Worm (Caenorhabditis elegans) whole organism, L1 larva: Measurements from ENCODE around the gene efl-3.
A peak's percentile ranks its signal among the peaks of the same experiment; 100 is the strongest.

Experiments
- C16A3.4 ChIP-seq: fragments of 150-350 bp; optimal IDR thresholded peaks from 2 replicates; lab custom pipeline; 2014; ENCODE audit warnings: missing biosample characterization, missing genetic modification characterization
- F16B12.6 ChIP-seq: fragments of 150-350 bp; optimal IDR thresholded peaks from 2 replicates; lab custom pipeline; 2014; ENCODE audit warnings: missing biosample characterization, missing genetic modification characterization
- aly-2 ChIP-seq: fragments of 150-350 bp; optimal IDR thresholded peaks from 2 replicates; lab custom pipeline; 2014; ENCODE audit warnings: missing biosample characterization, missing genetic modification characterization
- ama-1 ChIP-seq: fragments of 150-350 bp; optimal IDR thresholded peaks from 2 replicates; lab custom pipeline; 2014
- blmp-1 ChIP-seq: fragments of 150-350 bp; optimal IDR thresholded peaks from 2 replicates; lab custom pipeline; 2014; ENCODE audit warnings: missing biosample characterization, missing genetic modification characterization
- ceh-82 ChIP-seq, 3 experiments: fragments of 150-350 bp in 1 of 3; sonication (generic microtip) in 2 of 3; optimal IDR thresholded peaks; 2 replicates each; lab custom pipeline; 2014 to 2017; ENCODE audit warnings: missing biosample characterization in 3 of 3, missing genetic modification characterization in 3 of 3
- ceh-90 ChIP-seq: sonication (generic microtip); optimal IDR thresholded peaks from 2 replicates; lab custom pipeline; 2016; ENCODE audit warnings: missing genetic modification characterization, missing compliant biosample characterization
- ces-1 ChIP-seq: fragments of 150-350 bp; optimal IDR thresholded peaks from 2 replicates; lab custom pipeline; 2014; ENCODE audit warnings: missing biosample characterization, missing genetic modification reagents, missing genetic modification characterization
- dpl-1 ChIP-seq, 3 experiments: fragments of 150-350 bp in 2 of 3; sonication (generic microtip) in 1 of 3; optimal IDR thresholded peaks; 2 replicates each; lab custom pipeline; 2014 to 2017; ENCODE audit warnings: missing biosample characterization in 3 of 3, missing genetic modification characterization in 3 of 3, missing genetic modification reagents in 3 of 3
- efl-1 ChIP-seq, 4 experiments: fragments of 150-350 bp; optimal IDR thresholded peaks in 3 of 4; peaks in 1 of 4; 1 replicate in 1 of 4; 2 replicates in 3 of 4; lab custom pipeline; 2014; ENCODE audit warnings: missing biosample characterization in 2 of 4, missing genetic modification characterization in 2 of 4, missing genetic modification reagents in 2 of 4
- elt-3 ChIP-seq, 6 experiments: fragments of 150-350 bp in 1 of 6; sonication (generic microtip); optimal IDR thresholded peaks; 2 replicates each; lab custom pipeline; 2017 to 2018; ENCODE audit warnings: missing biosample characterization in 6 of 6, missing genetic modification characterization in 6 of 6, inconsistent platforms in 1 of 6
- ets-5 ChIP-seq: fragments of 200-800 bp; sonication (Bioruptor generic); IDR thresholded peaks from 2 replicates; pipeline ENCODE4 v1.3.6; 2022; ENCODE audit warnings: missing genetic modification characterization, missing compliant biosample characterization
- fos-1 ChIP-seq: fragments of 150-350 bp; optimal IDR thresholded peaks from 2 replicates; lab custom pipeline; 2014; ENCODE audit warnings: missing biosample characterization, missing genetic modification characterization
- hpl-2 ChIP-seq: fragments of 150-350 bp; optimal IDR thresholded peaks from 2 replicates; lab custom pipeline; 2014; ENCODE audit warnings: missing biosample characterization, missing genetic modification reagents, missing genetic modification characterization
- jun-1 ChIP-seq: fragments of 150-350 bp; optimal IDR thresholded peaks from 2 replicates; lab custom pipeline; 2014; ENCODE audit warnings: missing biosample characterization, missing genetic modification reagents, missing genetic modification characterization
- lin-14 ChIP-seq: fragments of 200-800 bp; sonication (Bioruptor generic); optimal IDR thresholded peaks from 2 replicates; lab custom pipeline; 2018; ENCODE audit warnings: mild to moderate bottlenecking, missing genetic modification characterization, moderate library complexity, missing compliant biosample characterization
- lin-35 ChIP-seq, 2 experiments: fragments of 150-350 bp; optimal IDR thresholded peaks; 2 replicates each; lab custom pipeline; 2014; ENCODE audit warnings: missing biosample characterization in 2 of 2, missing genetic modification characterization in 2 of 2, missing genetic modification reagents in 2 of 2
- mdl-1 ChIP-seq, 2 experiments: fragments of 150-350 bp; optimal IDR thresholded peaks; 2 replicates each; lab custom pipeline; 2014 to 2017; ENCODE audit warnings: missing biosample characterization in 2 of 2, missing genetic modification characterization in 2 of 2, inconsistent platforms in 1 of 2
- nhr-11 ChIP-seq: fragments of 150-350 bp; optimal IDR thresholded peaks from 2 replicates; lab custom pipeline; 2014; ENCODE audit warnings: missing biosample characterization, missing genetic modification characterization
- nhr-12 ChIP-seq: sonication (generic microtip); optimal IDR thresholded peaks from 2 replicates; lab custom pipeline; 2017; ENCODE audit warnings: missing biosample characterization, missing genetic modification characterization
- nhr-19 ChIP-seq: fragments of 200-800 bp; sonication (Bioruptor generic); conservative IDR thresholded peaks from 2 replicates; pipeline ENCODE4 v1.3.6; 2022; ENCODE audit warnings: missing genetic modification characterization, missing compliant biosample characterization
- nhr-20 ChIP-seq: sonication (generic microtip); optimal IDR thresholded peaks from 2 replicates; lab custom pipeline; 2016; ENCODE audit warnings: mild to moderate bottlenecking, missing genetic modification characterization, missing compliant biosample characterization
- nhr-28 ChIP-seq: fragments of 150-350 bp; optimal IDR thresholded peaks from 2 replicates; lab custom pipeline; 2014; ENCODE audit warnings: missing biosample characterization, missing genetic modification characterization
- nhr-47 ChIP-seq: sonication (generic microtip); optimal IDR thresholded peaks from 2 replicates; lab custom pipeline; 2016; ENCODE audit warnings: mild to moderate bottlenecking, missing genetic modification characterization, moderate library complexity, missing compliant biosample characterization
- nhr-71 ChIP-seq: sonication (generic microtip); optimal IDR thresholded peaks from 2 replicates; lab custom pipeline; 2016; ENCODE audit warnings: mild to moderate bottlenecking, missing genetic modification characterization, moderate library complexity, missing compliant biosample characterization
- nhr-85 ChIP-seq: sonication (generic microtip); peaks from one replicate; lab custom pipeline; 2016; ENCODE audit warnings: missing genetic modification characterization, inconsistent platforms, missing compliant biosample characterization
- nhr-90 ChIP-seq: sonication (generic microtip); optimal IDR thresholded peaks from 2 replicates; lab custom pipeline; 2016; ENCODE audit warnings: mild to moderate bottlenecking, missing genetic modification characterization, missing compliant biosample characterization; ENCODE audit not compliant: poor library complexity
- skn-1 ChIP-seq: fragments of 150-350 bp; optimal IDR thresholded peaks from 2 replicates; lab custom pipeline; 2014; ENCODE audit warnings: missing biosample characterization, missing genetic modification characterization
- snpc-4 ChIP-seq: fragments of 150-350 bp; optimal IDR thresholded peaks from 2 replicates; lab custom pipeline; 2014; ENCODE audit warnings: missing biosample characterization, missing genetic modification characterization
- sox-4 ChIP-seq: sonication (generic microtip); optimal IDR thresholded peaks from 2 replicates; lab custom pipeline; 2016; ENCODE audit warnings: missing genetic modification characterization, missing compliant biosample characterization
- sptf-1 ChIP-seq: fragments of 150-350 bp; optimal IDR thresholded peaks from 2 replicates; lab custom pipeline; 2014; ENCODE audit warnings: missing biosample characterization, missing genetic modification characterization
- swsn-7 ChIP-seq: sonication (generic microtip); optimal IDR thresholded peaks from 2 replicates; lab custom pipeline; 2016; ENCODE audit warnings: missing genetic modification characterization, missing compliant biosample characterization
- tlp-1 ChIP-seq: fragments of 150-350 bp; optimal IDR thresholded peaks from 2 replicates; lab custom pipeline; 2014; ENCODE audit warnings: missing biosample characterization, missing genetic modification characterization
- unc-130 ChIP-seq: fragments of 150-350 bp; optimal IDR thresholded peaks from 2 replicates; lab custom pipeline; 2017; ENCODE audit warnings: missing biosample characterization, missing genetic modification characterization, inconsistent platforms
- unc-30 ChIP-seq: sonication (generic microtip); optimal IDR thresholded peaks from 2 replicates; lab custom pipeline; 2017; ENCODE audit warnings: missing biosample characterization, missing genetic modification characterization
- unc-62 ChIP-seq: fragments of 150-350 bp; optimal IDR thresholded peaks from 2 replicates; lab custom pipeline; 2014; ENCODE audit warnings: missing biosample characterization, missing genetic modification reagents, missing genetic modification characterization
- vab-15 ChIP-seq: sonication (generic microtip); optimal IDR thresholded peaks from 2 replicates; lab custom pipeline; 2017; ENCODE audit warnings: missing genotype, mild to moderate bottlenecking, missing genetic modification characterization, missing compliant biosample characterization
- xbp-1 ChIP-seq: sonication (generic microtip); optimal IDR thresholded peaks from 2 replicates; lab custom pipeline; 2016; ENCODE audit warnings: missing genetic modification characterization, missing compliant biosample characterization
- ztf-4 ChIP-seq: fragments of 150-350 bp; optimal IDR thresholded peaks from 2 replicates; lab custom pipeline; 2014; ENCODE audit warnings: missing biosample characterization, missing genetic modification characterization

Gene efl-3

ce11 chrII:8431954-8432353 lies 19.5 kb downstream of the efl-3 start, which contains the start of gene acp-2:
TSS of gene acp-2 (minus strand) at chrII:8432054.
- TF ChIP-seq lin-14 (GFP tag; lab: Kevin White, UChicago): no peak
- TF ChIP-seq nhr-85 (tag; lab: Kevin White, UChicago): no peak
- no peak for TF ChIP-seq C16A3.4 (tag; lab: Kevin White, UChicago)
- TF ChIP-seq nhr-47 (tag; lab: Kevin White, UChicago): no peak
- TF ChIP-seq nhr-19 (GFP tag; lab: Robert Waterston, UW): no peak
- TF ChIP-seq mdl-1 (tag; optimal IDR thresholded peaks at IDR 0.05; lab: Kevin White, UChicago): no peak
- TF ChIP-seq aly-2 (tag; lab: Kevin White, UChicago): no peak
- TF ChIP-seq swsn-7 (tag; lab: Kevin White, UChicago): no peak
- no peak for TF ChIP-seq sptf-1 (tag; lab: Kevin White, UChicago)
- no peak for TF ChIP-seq xbp-1 (tag; lab: Kevin White, UChicago)
- TF ChIP-seq sox-4: no peak
- no peak for TF ChIP-seq nhr-11 (tag; lab: Kevin White, UChicago)
- TF ChIP-seq ama-1: no peak
- no peak for TF ChIP-seq F16B12.6 (tag; lab: Kevin White, UChicago)
- TF ChIP-seq tlp-1 (tag; lab: Kevin White, UChicago): no peak
- no peak for TF ChIP-seq unc-130
- no peak for TF ChIP-seq skn-1 (tag; lab: Kevin White, UChicago)
- no peak for TF ChIP-seq dpl-1 (GFP tag; optimal IDR thresholded peaks at IDR 0.05; lab: Kevin White, UChicago)

ce11 chrII:8435005-8435404 lies 22.5 kb downstream of the efl-3 start, which contains the start of gene acp-4:
TSS of gene acp-4 (minus strand) at chrII:8435105.
- TF ChIP-seq nhr-71 (no peak), blmp-1 (tag; lab: Kevin White, UChicago) (no peak), fos-1 (tag; lab: Kevin White, UChicago) (no peak), sptf-1 (tag; lab: Kevin White, UChicago) (no peak), unc-30 (tag; lab: Kevin White, UChicago) (no peak), nhr-85 (tag; lab: Kevin White, UChicago) (no peak), nhr-47 (tag; lab: Kevin White, UChicago) (no peak), hpl-2 (no peak), snpc-4 (tag; lab: Kevin White, UChicago) (no peak), elt-3 (tag; optimal IDR thresholded peaks at IDR 0.05; lab: Kevin White, UChicago) (no peak), aly-2 (tag; lab: Kevin White, UChicago) (no peak)

- no peak for TF ChIP-seq ztf-4
- TF ChIP-seq efl-1 (optimal IDR thresholded peaks at IDR 0.05; lab: Kevin White, UChicago): no peak
- TF ChIP-seq efl-1 (GFP tag; optimal IDR thresholded peaks at IDR 0.05 in 1 of 2; lab: Kevin White, UChicago): peak in 1 of 2 experiments; percentile 45
Measured at ce11 chrII:8437035-8437434, 24.6 kb downstream of the efl-3 start, which contains the start of gene acp-3. TSS of gene acp-3 (minus strand) at chrII:8437135.

- TF ChIP-seq hpl-2: no peak
- TF ChIP-seq nhr-85 (tag; lab: Kevin White, UChicago): peak; percentile 71
- peak; percentile 49 for TF ChIP-seq blmp-1 (tag; lab: Kevin White, UChicago)
- peak in 1 of 6 experiments; percentile 22 for TF ChIP-seq elt-3 (tag; optimal IDR thresholded peaks at IDR 0.05; lab: Kevin White, UChicago)
Measured at ce11 chrII:8438791-8439287, 26.4 kb downstream of the efl-3 start, which contains the start of gene lips-10. TSS of gene lips-10 (plus strand) at chrII:8439168.

ce11 chrII:8440097-8440496 lies 27.6 kb downstream of the efl-3 start:
- no peak for TF ChIP-seq nhr-47 (tag; lab: Kevin White, UChicago)
- no peak for TF ChIP-seq unc-62
- no peak for TF ChIP-seq ceh-90
- TF ChIP-seq nhr-12 (tag; lab: Kevin White, UChicago): no peak
- peak; percentile 2 for TF ChIP-seq ama-1
- TF ChIP-seq jun-1 (tag; lab: Kevin White, UChicago): no peak
- no peak for TF ChIP-seq nhr-90 (tag; lab: Kevin White, UChicago)
- peak; percentile 8 for TF ChIP-seq lin-14 (GFP tag; lab: Kevin White, UChicago)
- peak in 1 of 2 experiments; percentile 5 for TF ChIP-seq lin-35 (GFP tag; optimal IDR thresholded peaks at IDR 0.05; lab: Kevin White, UChicago)
- peak; percentile 17 for TF ChIP-seq blmp-1 (tag; lab: Kevin White, UChicago)
- TF ChIP-seq snpc-4 (tag; lab: Kevin White, UChicago): no peak
- no peak for TF ChIP-seq vab-15
- no peak for TF ChIP-seq ces-1 (GFP tag; lab: Kevin White, UChicago)
- TF ChIP-seq nhr-71: peak; percentile 20
- no peak for TF ChIP-seq ets-5 (GFP tag; lab: Robert Waterston, UW)
- no peak for TF ChIP-seq nhr-11 (tag; lab: Kevin White, UChicago)
- no peak for TF ChIP-seq mdl-1 (tag; optimal IDR thresholded peaks at IDR 0.05; lab: Kevin White, UChicago)
- TF ChIP-seq unc-30 (tag; lab: Kevin White, UChicago): no peak
- TF ChIP-seq ceh-82 (tag; optimal IDR thresholded peaks at IDR 0.05; lab: Kevin White, UChicago): no peak
- TF ChIP-seq nhr-28 (tag; lab: Kevin White, UChicago): no peak
- no peak for TF ChIP-seq hpl-2
- TF ChIP-seq swsn-7 (tag; lab: Kevin White, UChicago): no peak
- peak; percentile 88 for TF ChIP-seq nhr-85 (tag; lab: Kevin White, UChicago)
- peak; percentile 55 for TF ChIP-seq nhr-20
